Worm (Caenorhabditis elegans) whole organism, L1 larva: ENCODE measurements around the gene twk-43.

ENCODE experiments used
- C04F5.9 ChIP-seq: sonication (generic microtip); optimal IDR thresholded peaks from 2 replicates; lab custom pipeline; 2016; ENCODE audit warnings: missing genetic modification characterization, missing compliant biosample characterization
- F16B12.6 ChIP-seq: fragments of 150-350 bp; optimal IDR thresholded peaks from 2 replicates; lab custom pipeline; 2014; ENCODE audit warnings: missing biosample characterization, missing genetic modification characterization
- Y116A8C.19 ChIP-seq: sonication (generic microtip); optimal IDR thresholded peaks from 2 replicates; lab custom pipeline; 2016; ENCODE audit warnings: missing compliant biosample characterization, missing genetic modification characterization, borderline replicate concordance
- aha-1 ChIP-seq: fragments of 150-350 bp; optimal IDR thresholded peaks from 2 replicates; lab custom pipeline; 2014; ENCODE audit warnings: missing biosample characterization, missing genetic modification characterization
- alr-1 ChIP-seq: fragments of 200-800 bp; sonication (Bioruptor generic); optimal IDR thresholded peaks from 2 replicates; lab custom pipeline; 2018; ENCODE audit warnings: borderline replicate concordance, mild to moderate bottlenecking, missing genetic modification characterization, missing compliant biosample characterization
- blmp-1 ChIP-seq: fragments of 150-350 bp; optimal IDR thresholded peaks from 2 replicates; lab custom pipeline; 2014; ENCODE audit warnings: missing biosample characterization, missing genetic modification characterization
- ceh-8 ChIP-seq: fragments of 200-800 bp; sonication (Bioruptor generic); optimal IDR thresholded peaks from 2 replicates; lab custom pipeline; 2018; ENCODE audit warnings: mild to moderate bottlenecking, missing genetic modification characterization, moderate library complexity, missing compliant biosample characterization
- dpl-1 ChIP-seq, 3 experiments: fragments of 150-350 bp in 2 of 3; sonication (generic microtip) in 1 of 3; optimal IDR thresholded peaks; 2 replicates each; lab custom pipeline; 2014 to 2017; ENCODE audit warnings: missing biosample characterization in 3 of 3, missing genetic modification characterization in 3 of 3, missing genetic modification reagents in 3 of 3
- efl-1 ChIP-seq, 4 experiments: fragments of 150-350 bp; optimal IDR thresholded peaks in 3 of 4; peaks in 1 of 4; 1 replicate in 1 of 4; 2 replicates in 3 of 4; lab custom pipeline; 2014; ENCODE audit warnings: missing biosample characterization in 2 of 4, missing genetic modification characterization in 2 of 4, missing genetic modification reagents in 2 of 4
- efl-3 ChIP-seq: fragments of 200-800 bp; sonication (Bioruptor generic); optimal IDR thresholded peaks from 2 replicates; lab custom pipeline; 2018; ENCODE audit warnings: mild to moderate bottlenecking, missing genetic modification characterization, missing compliant biosample characterization
- egl-13 ChIP-seq: sonication (generic microtip); optimal IDR thresholded peaks from 2 replicates; lab custom pipeline; 2016; ENCODE audit warnings: missing genotype, missing genetic modification reagents, missing genetic modification characterization, missing compliant biosample characterization
- egl-27 ChIP-seq, 2 experiments: fragments of 150-350 bp in 1 of 2; sonication (generic microtip); optimal IDR thresholded peaks; 3 replicates each; lab custom pipeline; 2017 to 2018; ENCODE audit warnings: missing biosample characterization in 2 of 2, missing genetic modification characterization in 2 of 2, missing genetic modification reagents in 2 of 2
- elt-2 ChIP-seq: sonication (generic microtip); optimal IDR thresholded peaks from 2 replicates; lab custom pipeline; 2016; ENCODE audit warnings: missing genetic modification characterization, mild to moderate bottlenecking, inconsistent platforms, missing compliant biosample characterization, missing genetic modification reagents
- elt-3 ChIP-seq, 6 experiments: fragments of 150-350 bp in 1 of 6; sonication (generic microtip); optimal IDR thresholded peaks; 2 replicates each; lab custom pipeline; 2017 to 2018; ENCODE audit warnings: missing biosample characterization in 6 of 6, missing genetic modification characterization in 6 of 6, inconsistent platforms in 1 of 6
- fkh-8 ChIP-seq: sonication (generic microtip); optimal IDR thresholded peaks from 2 replicates; lab custom pipeline; 2016; ENCODE audit warnings: mild to moderate bottlenecking, missing genetic modification characterization, missing compliant biosample characterization
- fos-1 ChIP-seq: fragments of 150-350 bp; optimal IDR thresholded peaks from 2 replicates; lab custom pipeline; 2014; ENCODE audit warnings: missing biosample characterization, missing genetic modification characterization
- jun-1 ChIP-seq: fragments of 150-350 bp; optimal IDR thresholded peaks from 2 replicates; lab custom pipeline; 2014; ENCODE audit warnings: missing biosample characterization, missing genetic modification reagents, missing genetic modification characterization
- lin-14 ChIP-seq: fragments of 200-800 bp; sonication (Bioruptor generic); optimal IDR thresholded peaks from 2 replicates; lab custom pipeline; 2018; ENCODE audit warnings: mild to moderate bottlenecking, missing genetic modification characterization, moderate library complexity, missing compliant biosample characterization
- lin-35 ChIP-seq, 2 experiments: fragments of 150-350 bp; optimal IDR thresholded peaks; 2 replicates each; lab custom pipeline; 2014; ENCODE audit warnings: missing biosample characterization in 2 of 2, missing genetic modification characterization in 2 of 2, missing genetic modification reagents in 2 of 2
- lsy-2 ChIP-seq, 2 experiments: fragments of 150-350 bp; optimal IDR thresholded peaks; 2 replicates each; lab custom pipeline; 2014; ENCODE audit warnings: missing biosample characterization in 2 of 2, missing genetic modification characterization in 2 of 2
- mdl-1 ChIP-seq, 2 experiments: fragments of 150-350 bp; optimal IDR thresholded peaks; 2 replicates each; lab custom pipeline; 2014 to 2017; ENCODE audit warnings: missing biosample characterization in 2 of 2, missing genetic modification characterization in 2 of 2, inconsistent platforms in 1 of 2
- nhr-11 ChIP-seq: fragments of 150-350 bp; optimal IDR thresholded peaks from 2 replicates; lab custom pipeline; 2014; ENCODE audit warnings: missing biosample characterization, missing genetic modification characterization
- nhr-12 ChIP-seq: sonication (generic microtip); optimal IDR thresholded peaks from 2 replicates; lab custom pipeline; 2017; ENCODE audit warnings: missing biosample characterization, missing genetic modification characterization
- nhr-20 ChIP-seq: sonication (generic microtip); optimal IDR thresholded peaks from 2 replicates; lab custom pipeline; 2016; ENCODE audit warnings: mild to moderate bottlenecking, missing genetic modification characterization, missing compliant biosample characterization
- nhr-47 ChIP-seq: sonication (generic microtip); optimal IDR thresholded peaks from 2 replicates; lab custom pipeline; 2016; ENCODE audit warnings: mild to moderate bottlenecking, missing genetic modification characterization, moderate library complexity, missing compliant biosample characterization
- nhr-71 ChIP-seq: sonication (generic microtip); optimal IDR thresholded peaks from 2 replicates; lab custom pipeline; 2016; ENCODE audit warnings: mild to moderate bottlenecking, missing genetic modification characterization, moderate library complexity, missing compliant biosample characterization
- nhr-77 ChIP-seq: fragments of 150-350 bp; optimal IDR thresholded peaks from 2 replicates; lab custom pipeline; 2014; ENCODE audit warnings: missing biosample characterization, missing genetic modification characterization
- nhr-84 ChIP-seq: sonication (generic microtip); optimal IDR thresholded peaks from 2 replicates; lab custom pipeline; 2017; ENCODE audit warnings: missing biosample characterization, missing genetic modification characterization
- nhr-85 ChIP-seq: sonication (generic microtip); peaks from one replicate; lab custom pipeline; 2016; ENCODE audit warnings: missing genetic modification characterization, inconsistent platforms, missing compliant biosample characterization
- nhr-90 ChIP-seq: sonication (generic microtip); optimal IDR thresholded peaks from 2 replicates; lab custom pipeline; 2016; ENCODE audit warnings: mild to moderate bottlenecking, missing genetic modification characterization, missing compliant biosample characterization; ENCODE audit not compliant: poor library complexity
- pax-3 ChIP-seq: fragments of 200-800 bp; sonication (Bioruptor generic); optimal IDR thresholded peaks from 2 replicates; lab custom pipeline; 2018; ENCODE audit warnings: mild to moderate bottlenecking, missing genetic modification characterization, moderate library complexity, missing compliant biosample characterization
- pqm-1 ChIP-seq: sonication (generic microtip); optimal IDR thresholded peaks from 3 replicates; lab custom pipeline; 2017; ENCODE audit warnings: missing biosample characterization, missing genetic modification characterization
- rnt-1 ChIP-seq: sonication (generic microtip); optimal IDR thresholded peaks from 2 replicates; lab custom pipeline; 2016; ENCODE audit warnings: mild to moderate bottlenecking, missing genetic modification characterization, moderate library complexity, missing compliant biosample characterization
- snpc-4 ChIP-seq: fragments of 150-350 bp; optimal IDR thresholded peaks from 2 replicates; lab custom pipeline; 2014; ENCODE audit warnings: missing biosample characterization, missing genetic modification characterization
- snu-23 ChIP-seq: sonication (generic microtip); optimal IDR thresholded peaks from 2 replicates; lab custom pipeline; 2016; ENCODE audit warnings: missing genetic modification characterization, missing compliant biosample characterization
- sptf-1 ChIP-seq: fragments of 150-350 bp; optimal IDR thresholded peaks from 2 replicates; lab custom pipeline; 2014; ENCODE audit warnings: missing biosample characterization, missing genetic modification characterization
- tbx-2 ChIP-seq: sonication (generic microtip); optimal IDR thresholded peaks from 2 replicates; lab custom pipeline; 2016; ENCODE audit warnings: missing genetic modification characterization, missing compliant biosample characterization
- tlp-1 ChIP-seq: fragments of 150-350 bp; optimal IDR thresholded peaks from 2 replicates; lab custom pipeline; 2014; ENCODE audit warnings: missing biosample characterization, missing genetic modification characterization
- unc-30 ChIP-seq: sonication (generic microtip); optimal IDR thresholded peaks from 2 replicates; lab custom pipeline; 2017; ENCODE audit warnings: missing biosample characterization, missing genetic modification characterization
- unc-86 ChIP-seq: sonication (generic microtip); optimal IDR thresholded peaks from 2 replicates; lab custom pipeline; 2016; ENCODE audit warnings: missing genetic modification characterization, missing compliant biosample characterization
- vab-15 ChIP-seq: sonication (generic microtip); optimal IDR thresholded peaks from 2 replicates; lab custom pipeline; 2017; ENCODE audit warnings: missing genotype, mild to moderate bottlenecking, missing genetic modification characterization, missing compliant biosample characterization
- xbp-1 ChIP-seq: sonication (generic microtip); optimal IDR thresholded peaks from 2 replicates; lab custom pipeline; 2016; ENCODE audit warnings: missing genetic modification characterization, missing compliant biosample characterization
- zag-1 ChIP-seq: fragments of 150-350 bp; optimal IDR thresholded peaks from 2 replicates; lab custom pipeline; 2014; ENCODE audit warnings: missing biosample characterization, missing genetic modification characterization
- ztf-11 ChIP-seq, 2 experiments: sonication (generic microtip); optimal IDR thresholded peaks; 2 replicates each; lab custom pipeline; 2016 to 2017; ENCODE audit warnings: missing genetic modification characterization in 2 of 2, missing biosample characterization in 1 of 2, missing compliant biosample characterization in 1 of 2

twk-43 gene

DNA sequence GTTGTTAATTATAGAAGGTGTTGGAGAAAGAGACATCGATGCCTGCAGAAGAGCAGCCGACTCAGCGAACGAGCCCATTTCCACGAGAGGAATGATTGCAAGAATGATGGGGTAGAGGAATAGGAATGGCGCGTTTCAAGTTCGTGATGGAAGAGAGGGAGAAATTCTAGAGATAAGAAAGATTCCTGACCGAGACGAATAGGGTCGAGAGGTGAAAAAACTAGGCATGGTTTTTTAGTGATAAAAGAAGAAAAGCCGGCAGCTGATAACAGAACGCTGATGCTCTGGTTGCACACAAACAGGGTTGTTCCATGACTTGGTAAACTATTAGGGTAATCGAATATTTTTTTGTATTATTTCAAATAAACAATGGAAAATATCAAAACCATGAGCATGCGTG lies 26.7 kb downstream of the twk-43 start:
- TF ChIP-seq rnt-1 (no peak), elt-2 (tag; lab: Kevin White, UChicago) (peak; percentile 61), nhr-90 (tag; lab: Kevin White, UChicago) (peak; percentile 8), nhr-71 (no peak), C04F5.9 (tag; lab: Kevin White, UChicago) (no peak), egl-27 (tag; optimal IDR thresholded peaks at IDR 0.05; lab: Kevin White, UChicago) (no peak), ztf-11 (tag; optimal IDR thresholded peaks at IDR 0.05; lab: Kevin White, UChicago) (no peak), snpc-4 (tag; lab: Kevin White, UChicago) (no peak), aha-1 (tag; lab: Kevin White, UChicago) (no peak), efl-1 (optimal IDR thresholded peaks at IDR 0.05; lab: Kevin White, UChicago) (no peak), efl-1 (GFP tag; optimal IDR thresholded peaks at IDR 0.05 in 1 of 2; lab: Kevin White, UChicago) (peak in 1 of 2 experiments; percentile 91), mdl-1 (tag; optimal IDR thresholded peaks at IDR 0.05; lab: Kevin White, UChicago) (no peak), pax-3 (tag; lab: Kevin White, UChicago) (peak; percentile 32), efl-3 (no peak), nhr-47 (tag; lab: Kevin White, UChicago) (no peak), snu-23 (GFP tag; lab: Kevin White, UChicago) (no peak), xbp-1 (tag; lab: Kevin White, UChicago) (no peak), nhr-77 (tag; lab: Kevin White, UChicago) (no peak), lin-35 (GFP tag; optimal IDR thresholded peaks at IDR 0.05; lab: Kevin White, UChicago) (no peak), dpl-1 (GFP tag; optimal IDR thresholded peaks at IDR 0.05; lab: Kevin White, UChicago) (no peak), egl-13 (tag; lab: Kevin White, UChicago) (no peak), nhr-12 (tag; lab: Kevin White, UChicago) (no peak), fkh-8 (tag; lab: Kevin White, UChicago) (no peak), lsy-2 (tag; optimal IDR thresholded peaks at IDR 0.05; lab: Kevin White, UChicago) (no peak), Y116A8C.19 (tag; lab: Kevin White, UChicago) (no peak)

- TF ChIP-seq tlp-1 (no peak), dpl-1 (GFP tag; optimal IDR thresholded peaks at IDR 0.05; lab: Kevin White, UChicago) (peak in 1 of 3 experiments; percentile 6), pax-3 (tag; lab: Kevin White, UChicago) (peak; percentile 20), F16B12.6 (tag; lab: Kevin White, UChicago) (no peak), tbx-2 (tag; lab: Kevin White, UChicago) (no peak), egl-13 (tag; lab: Kevin White, UChicago) (no peak), lin-35 (GFP tag; optimal IDR thresholded peaks at IDR 0.05; lab: Kevin White, UChicago) (peak in 1 of 2 experiments; percentile 47), snu-23 (GFP tag; lab: Kevin White, UChicago) (peak; percentile 4), sptf-1 (tag; lab: Kevin White, UChicago) (no peak), unc-86 (tag; lab: Kevin White, UChicago) (no peak), mdl-1 (tag; optimal IDR thresholded peaks at IDR 0.05; lab: Kevin White, UChicago) (no peak), elt-2 (tag; lab: Kevin White, UChicago) (peak; percentile 94), fos-1 (tag; lab: Kevin White, UChicago) (no peak), alr-1 (tag; lab: Kevin White, UChicago) (no peak), nhr-90 (tag; lab: Kevin White, UChicago) (peak; percentile 52), lsy-2 (tag; optimal IDR thresholded peaks at IDR 0.05; lab: Kevin White, UChicago) (peak in 1 of 2 experiments; percentile 39), nhr-71 (peak; percentile 54), lin-14 (peak; percentile 54), unc-30 (tag; lab: Kevin White, UChicago) (no peak), nhr-20 (peak; percentile 50), ceh-8 (no peak), pqm-1 (tag; lab: Kevin White, UChicago) (peak; percentile 55), vab-15 (no peak), elt-3 (tag; optimal IDR thresholded peaks at IDR 0.05; lab: Kevin White, UChicago) (peak in 4 of 6 experiments; percentile 18 to 68 (median 58)), zag-1 (tag; lab: Kevin White, UChicago) (no peak), nhr-12 (tag; lab: Kevin White, UChicago) (no peak), Y116A8C.19 (tag; lab: Kevin White, UChicago) (no peak), blmp-1 (tag; lab: Kevin White, UChicago) (peak; percentile 97), nhr-85 (tag; lab: Kevin White, UChicago) (peak; percentile 72), snpc-4 (tag; lab: Kevin White, UChicago) (no peak), nhr-84 (tag; lab: Kevin White, UChicago) (no peak), efl-1 (optimal IDR thresholded peaks at IDR 0.05; lab: Kevin White, UChicago) (no peak), efl-1 (GFP tag; optimal IDR thresholded peaks at IDR 0.05 in 1 of 2; lab: Kevin White, UChicago) (peak in 1 of 2 experiments; percentile 83), jun-1 (tag; lab: Kevin White, UChicago) (peak; percentile 32), nhr-11 (no peak)
These were observed 27.6 kb downstream of the twk-43 start for ce11 chrV:13373643-13374042.
